Worm (Caenorhabditis elegans) whole organism, early embryonic: Measurements from ENCODE around the gene nep-12.

Experiments
- B0310.2 ChIP-seq: sonication (generic microtip); optimal IDR thresholded peaks from 2 replicates; lab custom pipeline; 2016; ENCODE audit warnings: mild to moderate bottlenecking, missing genetic modification characterization, missing compliant biosample characterization
- F13C5.2 ChIP-seq: sonication (generic microtip); optimal IDR thresholded peaks from 2 replicates; lab custom pipeline; 2017; ENCODE audit warnings: mild to moderate bottlenecking, missing genetic modification characterization, inconsistent platforms, missing compliant biosample characterization
- aly-1 ChIP-seq: sonication (generic microtip); optimal IDR thresholded peaks from 2 replicates; lab custom pipeline; 2016; ENCODE audit warnings: missing genetic modification characterization, missing compliant biosample characterization
- ama-1 ChIP-seq: fragments of 150-350 bp; optimal IDR thresholded peaks from 2 replicates; lab custom pipeline; 2014
- ceh-13 ChIP-seq: fragments of 200-800 bp; sonication (Bioruptor generic); optimal IDR thresholded peaks from 2 replicates; lab custom pipeline; 2018; ENCODE audit warnings: mild to moderate bottlenecking, missing genetic modification characterization, missing compliant biosample characterization
- ceh-36 ChIP-seq: sonication (generic microtip); optimal IDR thresholded peaks from 2 replicates; lab custom pipeline; 2016; ENCODE audit warnings: missing genetic modification characterization, inconsistent platforms, missing compliant biosample characterization
- ets-7 ChIP-seq: sonication (generic microtip); optimal IDR thresholded peaks from 2 replicates; lab custom pipeline; 2016; ENCODE audit warnings: missing genotype, missing genetic modification characterization, missing compliant biosample characterization
- flt-1 ChIP-seq: fragments of 200-800 bp; sonication (Bioruptor generic); IDR thresholded peaks from 2 replicates; pipeline ENCODE4 v1.3.6; 2022; ENCODE audit warnings: missing genetic modification characterization, missing compliant biosample characterization
- hmbx-1 ChIP-seq: sonication (generic microtip); optimal IDR thresholded peaks from 2 replicates; lab custom pipeline; 2016; ENCODE audit warnings: mild to moderate bottlenecking, missing genetic modification characterization, missing compliant biosample characterization
- hmg-4 ChIP-seq: fragments of 200-800 bp; sonication (Bioruptor generic); optimal IDR thresholded peaks from 2 replicates; lab custom pipeline; 2018; ENCODE audit warnings: mild to moderate bottlenecking, missing genetic modification characterization, missing compliant biosample characterization
- hnd-1 ChIP-seq: sonication (generic microtip); optimal IDR thresholded peaks from 2 replicates; lab custom pipeline; 2016; ENCODE audit warnings: missing genetic modification characterization, missing compliant biosample characterization
- pes-1 ChIP-seq: fragments of 200-800 bp; sonication (Bioruptor generic); IDR thresholded peaks from 2 replicates; pipeline ENCODE4 v1.3.6; 2022; ENCODE audit warnings: missing genetic modification reagents, missing genetic modification characterization, missing compliant biosample characterization
- scrt-1 ChIP-seq: fragments of 200-800 bp; sonication (Bioruptor generic); IDR thresholded peaks from 2 replicates; pipeline ENCODE4 v1.3.6; 2022; ENCODE audit warnings: missing genetic modification characterization, missing compliant biosample characterization
- sea-1 ChIP-seq: fragments of 200-800 bp; sonication (Bioruptor generic); conservative IDR thresholded peaks from 2 replicates; pipeline ENCODE4 v1.3.6; 2022; ENCODE audit warnings: missing genetic modification characterization, missing compliant biosample characterization
- tbx-11 ChIP-seq: fragments of 200-800 bp; sonication (Bioruptor generic); IDR thresholded peaks from 2 replicates; pipeline ENCODE4 v1.3.6; 2022; ENCODE audit warnings: missing genetic modification characterization, missing compliant biosample characterization
- tbx-37 ChIP-seq: fragments of 200-800 bp; sonication (Bioruptor generic); conservative IDR thresholded peaks from 2 replicates; pipeline ENCODE4 v1.3.6; 2022; ENCODE audit warnings: missing genetic modification reagents, missing genetic modification characterization, missing compliant biosample characterization
- tra-4 ChIP-seq: sonication (generic microtip); optimal IDR thresholded peaks from 2 replicates; lab custom pipeline; 2017; ENCODE audit warnings: missing genetic modification characterization, missing compliant biosample characterization

Gene nep-12

DNA sequence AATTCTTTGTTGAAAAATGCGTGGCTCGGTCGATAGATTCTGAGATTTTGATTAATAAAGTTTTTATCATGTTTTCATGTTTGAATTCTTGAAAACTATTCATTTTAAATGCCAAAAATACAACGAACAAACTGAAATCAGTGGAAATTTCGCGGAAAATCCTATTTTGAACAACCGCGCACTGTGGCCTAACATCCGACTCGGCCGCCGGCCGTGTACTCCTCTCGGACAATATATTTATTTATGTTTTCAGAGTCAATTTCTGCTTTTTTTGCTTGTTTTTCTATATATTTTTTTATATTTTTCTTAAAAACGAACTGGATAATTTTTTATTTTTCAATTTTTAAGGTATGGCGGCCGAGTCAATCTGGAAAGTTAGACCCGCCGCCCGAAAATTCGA lies 6.9 kb upstream of the nep-12 start, which contains the start of gene F26G1.1:
F26G1.1 (plus strand) TSS at position 347 of the 400 bp plus-strand sequence.
- TF ChIP-seq pes-1, result no peak; the same call in 1 of the 2 replicates
- no peak for TF ChIP-seq tra-4 (tag; lab: Kevin White, UChicago)
- TF ChIP-seq hnd-1 (tag; lab: Kevin White, UChicago), result no peak
- TF ChIP-seq flt-1 (GFP tag; lab: Robert Waterston, UW), result no peak
- no peak for TF ChIP-seq B0310.2
- TF ChIP-seq hmg-4 (GFP tag; lab: Kevin White, UChicago), result peak; percentile 59
- no peak for TF ChIP-seq tbx-11 (GFP tag; lab: Robert Waterston, UW)
- peak; percentile 24 for TF ChIP-seq F13C5.2 (tag; lab: Kevin White, UChicago)
- no peak for TF ChIP-seq aly-1 (tag; lab: Kevin White, UChicago)
- no peak for TF ChIP-seq hmbx-1 (tag; lab: Kevin White, UChicago)
- no peak for TF ChIP-seq ceh-13 (GFP tag; lab: Kevin White, UChicago)
- TF ChIP-seq ets-7 (tag; lab: Kevin White, UChicago), result no peak
- peak; percentile 78 for TF ChIP-seq tbx-37 (GFP tag; lab: Robert Waterston, UW)
- TF ChIP-seq sea-1 (GFP tag; lab: Robert Waterston, UW), result no peak
- TF ChIP-seq ceh-36, result no peak
- TF ChIP-seq scrt-1 (GFP tag; lab: Robert Waterston, UW), result no peak
- TF ChIP-seq ama-1 (lab: Kevin White, UChicago), result no peak

DNA sequence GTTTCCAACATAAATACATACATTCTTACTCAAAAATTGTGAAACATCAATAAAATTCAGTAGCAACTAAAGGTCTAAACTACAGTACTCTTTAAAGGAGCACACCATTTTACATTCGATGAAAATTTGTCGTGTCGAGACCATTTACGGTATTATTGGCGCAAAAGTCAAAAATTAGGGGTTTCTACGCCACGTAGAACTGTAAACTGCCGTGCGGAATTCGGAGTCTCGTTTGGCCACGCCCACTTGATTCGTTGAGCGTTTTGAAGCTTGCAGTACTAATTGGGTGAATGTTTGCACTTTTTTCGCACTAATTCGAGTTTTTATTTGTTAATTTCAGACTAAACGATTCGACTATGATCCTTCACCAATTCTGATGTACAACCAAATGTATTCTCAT lies 6.4 kb upstream of the nep-12 start:
- TF ChIP-seq hmbx-1 (tag; lab: Kevin White, UChicago) (no peak), scrt-1 (GFP tag; lab: Robert Waterston, UW) (no peak), hnd-1 (tag; lab: Kevin White, UChicago) (no peak), pes-1 (no peak), tbx-11 (GFP tag; lab: Robert Waterston, UW) (no peak), flt-1 (GFP tag; lab: Robert Waterston, UW) (no peak), ceh-36 (no peak), F13C5.2 (tag; lab: Kevin White, UChicago) (no peak), B0310.2 (no peak), ets-7 (tag; lab: Kevin White, UChicago) (no peak)

DNA sequence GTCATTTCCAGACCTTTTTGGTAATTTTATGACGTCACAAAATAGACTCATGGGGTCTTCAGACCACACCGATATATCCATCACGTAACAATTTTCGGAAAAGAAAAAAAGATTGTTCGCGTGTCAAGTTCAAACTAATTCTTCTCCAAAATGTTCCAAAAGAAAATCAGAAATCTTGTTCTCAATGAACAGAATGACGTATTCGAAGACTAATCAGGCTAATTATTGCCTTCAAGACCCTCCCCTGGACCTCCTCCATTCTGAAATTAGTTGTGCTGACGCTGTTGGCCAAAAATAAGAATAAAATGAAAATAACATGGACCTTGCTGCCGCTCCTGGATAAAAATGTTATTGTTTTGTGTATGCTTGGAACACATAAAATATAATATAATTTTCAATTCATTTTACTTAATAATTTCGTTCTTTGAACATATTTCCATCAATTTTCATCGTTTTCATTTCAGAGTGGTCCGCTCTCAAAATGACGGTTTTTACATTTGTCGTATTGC lies 5.6 kb upstream of the nep-12 start, which contains the start of gene F26G1.15:
F26G1.15 (plus strand) TSS at position 459 of the 509 bp plus-strand sequence.
- TF ChIP-seq tbx-11 (GFP tag; lab: Robert Waterston, UW) (no peak), hmg-4 (GFP tag; lab: Kevin White, UChicago) (no peak), ets-7 (tag; lab: Kevin White, UChicago) (no peak), scrt-1 (GFP tag; lab: Robert Waterston, UW) (no peak), flt-1 (GFP tag; lab: Robert Waterston, UW) (no peak), sea-1 (GFP tag; lab: Robert Waterston, UW) (no peak), hnd-1 (tag; lab: Kevin White, UChicago) (no peak), aly-1 (tag; lab: Kevin White, UChicago) (no peak), B0310.2 (no peak), tra-4 (tag; lab: Kevin White, UChicago) (no peak), ceh-13 (GFP tag; lab: Kevin White, UChicago) (no peak), hmbx-1 (tag; lab: Kevin White, UChicago) (no peak), ceh-36 (no peak), F13C5.2 (tag; lab: Kevin White, UChicago) (no peak), ama-1 (lab: Kevin White, UChicago) (no peak), tbx-37 (GFP tag; lab: Robert Waterston, UW) (no peak), pes-1 (no peak)

DNA sequence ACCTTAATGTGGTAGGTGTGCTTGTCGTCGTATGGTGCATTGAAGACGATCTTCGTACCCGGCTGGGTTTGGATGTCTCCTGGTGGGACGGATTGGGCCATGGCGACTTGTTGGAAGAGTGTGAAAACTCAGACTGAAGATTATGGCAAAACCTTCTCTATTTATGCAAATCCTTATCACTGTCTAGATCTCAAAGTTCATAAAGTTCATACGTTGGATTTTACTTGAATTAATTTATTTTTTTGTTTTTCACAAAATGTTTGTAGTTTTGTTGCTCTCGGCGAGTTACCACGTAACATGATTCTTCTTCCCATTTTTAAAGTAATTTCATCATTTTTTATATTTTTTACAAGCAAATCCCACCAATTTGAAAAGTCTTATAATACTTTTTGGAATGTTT lies 1.8 kb upstream of the nep-12 start, which contains the start of gene msp-3:
msp-3 (minus strand) TSS at position 101 of the 400 bp plus-strand sequence.
- TF ChIP-seq ceh-13 (GFP tag; lab: Kevin White, UChicago), result no peak
- TF ChIP-seq scrt-1 (GFP tag; lab: Robert Waterston, UW), result no peak
- TF ChIP-seq ama-1 (lab: Kevin White, UChicago), result no peak
- no peak for TF ChIP-seq F13C5.2 (tag; lab: Kevin White, UChicago)
- TF ChIP-seq hmg-4 (GFP tag; lab: Kevin White, UChicago), result no peak
- no peak for TF ChIP-seq B0310.2
- TF ChIP-seq ceh-36, result no peak
- no peak for TF ChIP-seq flt-1 (GFP tag; lab: Robert Waterston, UW)
- no peak for TF ChIP-seq hmbx-1 (tag; lab: Kevin White, UChicago)
- TF ChIP-seq ets-7 (tag; lab: Kevin White, UChicago), result no peak
- TF ChIP-seq tbx-11 (GFP tag; lab: Robert Waterston, UW), result no peak
- no peak for TF ChIP-seq aly-1 (tag; lab: Kevin White, UChicago)
- TF ChIP-seq tra-4 (tag; lab: Kevin White, UChicago), result no peak
- no peak for TF ChIP-seq sea-1 (GFP tag; lab: Robert Waterston, UW)
- TF ChIP-seq tbx-37 (GFP tag; lab: Robert Waterston, UW), result no peak
- no peak for TF ChIP-seq pes-1
- TF ChIP-seq hnd-1 (tag; lab: Kevin White, UChicago), result no peak

DNA sequence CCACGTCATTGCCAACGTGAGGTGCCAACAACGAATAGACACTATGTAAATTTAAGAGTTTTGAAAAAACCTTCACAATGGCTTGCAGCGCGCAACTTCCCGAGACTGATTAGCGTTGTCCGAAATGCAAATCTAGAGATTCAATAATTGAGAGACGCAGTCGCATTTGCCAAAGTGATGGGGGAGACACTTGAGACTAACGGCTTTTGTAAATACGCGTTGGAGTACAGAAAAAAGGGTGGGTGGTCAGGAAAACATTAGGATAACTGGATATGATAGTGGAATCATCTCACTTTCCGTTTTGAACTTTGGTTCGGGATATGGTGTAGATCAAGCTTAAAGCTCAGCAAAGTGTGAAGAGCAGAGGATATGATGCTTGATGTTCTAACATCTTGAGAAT lies 4.6 kb downstream of the nep-12 start:
- no peak for TF ChIP-seq hnd-1 (tag; lab: Kevin White, UChicago)
- TF ChIP-seq ama-1 (lab: Kevin White, UChicago), result no peak
- TF ChIP-seq ets-7 (tag; lab: Kevin White, UChicago), result no peak
- TF ChIP-seq hmbx-1 (tag; lab: Kevin White, UChicago), result no peak

DNA sequence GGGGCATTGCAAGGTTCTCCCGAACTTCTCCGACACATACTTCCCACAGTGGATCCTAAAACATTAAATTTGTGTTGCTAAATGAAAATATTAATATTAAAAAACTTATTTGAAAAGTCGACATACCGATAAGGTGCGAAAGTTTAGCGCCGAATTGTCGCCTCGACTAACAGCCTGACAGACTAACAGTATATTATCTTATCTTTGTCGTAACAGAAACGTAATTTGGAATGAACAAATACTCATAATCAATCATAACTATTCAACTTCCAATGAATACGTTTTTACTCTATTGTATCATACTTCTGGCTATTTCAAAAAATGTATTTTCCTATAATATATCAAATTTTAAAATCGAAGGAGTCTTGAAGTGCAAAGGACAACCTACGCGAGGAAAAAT lies 7.4 kb downstream of the nep-12 start, which contains the start of gene F26G1.11:
F26G1.11 (plus strand) TSS at position 205 of the 400 bp plus-strand sequence.
- TF ChIP-seq flt-1 (GFP tag; lab: Robert Waterston, UW) (no peak), B0310.2 (no peak), tbx-11 (GFP tag; lab: Robert Waterston, UW) (no peak)

DNA sequence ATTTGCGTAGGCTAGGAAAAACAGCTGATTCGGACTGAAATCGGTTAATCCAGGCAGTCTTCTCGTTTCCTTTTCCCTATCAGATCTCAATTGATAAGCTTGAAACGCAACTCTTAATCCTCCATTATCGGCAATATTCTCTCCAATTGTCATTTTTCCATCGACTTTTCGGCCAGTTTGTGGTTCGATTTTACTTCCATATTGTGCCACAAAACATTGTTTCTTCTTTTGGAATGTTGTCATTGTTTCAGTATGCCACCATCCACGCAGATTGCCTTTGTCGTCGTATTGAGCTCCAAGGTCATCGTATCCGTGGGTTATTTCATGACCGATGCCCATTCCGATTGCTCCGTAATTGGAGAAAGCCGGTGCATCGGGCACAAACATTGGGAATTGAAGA lies 8.5 kb downstream of the nep-12 start:
- TF ChIP-seq F13C5.2 (tag; lab: Kevin White, UChicago), result no peak
- TF ChIP-seq tbx-11 (GFP tag; lab: Robert Waterston, UW), result no peak
- TF ChIP-seq ceh-13 (GFP tag; lab: Kevin White, UChicago), result no peak
- TF ChIP-seq tbx-37 (GFP tag; lab: Robert Waterston, UW), result no peak
- no peak for TF ChIP-seq ceh-36
- no peak for TF ChIP-seq tra-4 (tag; lab: Kevin White, UChicago)
- no peak for TF ChIP-seq hnd-1 (tag; lab: Kevin White, UChicago)
- TF ChIP-seq flt-1 (GFP tag; lab: Robert Waterston, UW), result no peak
- TF ChIP-seq aly-1 (tag; lab: Kevin White, UChicago), result no peak
- TF ChIP-seq pes-1, result no peak
- TF ChIP-seq hmg-4 (GFP tag; lab: Kevin White, UChicago), result no peak
- TF ChIP-seq sea-1 (GFP tag; lab: Robert Waterston, UW), result no peak
- TF ChIP-seq hmbx-1 (tag; lab: Kevin White, UChicago), result no peak
- TF ChIP-seq ets-7 (tag; lab: Kevin White, UChicago), result no peak
- no peak for TF ChIP-seq ama-1 (lab: Kevin White, UChicago)
- no peak for TF ChIP-seq B0310.2
